Fruit fly (Drosophila melanogaster): ENCODE results near the gene Cpr78Cc.

- TF ChIP-seq Hr39 (GFP tag; optimal IDR thresholded peaks at IDR 0.05) (no peak), esn (GFP tag; optimal IDR thresholded peaks at IDR 0.05) (no peak), Sox14 (GFP tag; optimal IDR thresholded peaks at IDR 0.05) (no peak), lz (GFP tag; optimal IDR thresholded peaks at IDR 0.05) (no peak), CG11762 (GFP tag; optimal IDR thresholded peaks at IDR 0.05; ENCODE audit: insufficient read depth) (no peak), svp (GFP tag) (no peak), Eip78C (GFP tag) (no peak)
Observed at dm6 chr3L:21297703-21298102, 2.7 kb upstream of the Cpr78Cc start, which contains the start of gene Edg78E.
